Worm (Caenorhabditis elegans) whole organism, L2 larva: ENCODE measurements around the gene arrd-1.
"Not testable (repeated sequence)": the region's sequence is repeated elsewhere in the genome, so short reads cannot be mapped to it uniquely, and the experiment has no call there.

Source experiments
- lin-13 ChIP-seq: fragments of 150-350 bp; optimal IDR thresholded peaks from 2 replicates; lab custom pipeline; 2014; ENCODE audit warnings: missing biosample characterization, missing genetic modification reagents, missing genetic modification characterization
- skn-1 ChIP-seq: sonication (generic microtip); optimal IDR thresholded peaks from 2 replicates; lab custom pipeline; 2017; ENCODE audit warnings: missing biosample characterization, missing genetic modification characterization

ce11 chrII:612361-612760, 14.9 kb upstream of the arrd-1 start, which contains the start of gene clec-118:
- not testable (repeated sequence) for TF ChIP-seq skn-1; lin-13 (GFP tag; lab: Kevin White, UChicago)
